Fruit fly (Drosophila melanogaster): ENCODE data around the gene CG31467.

DNA sequence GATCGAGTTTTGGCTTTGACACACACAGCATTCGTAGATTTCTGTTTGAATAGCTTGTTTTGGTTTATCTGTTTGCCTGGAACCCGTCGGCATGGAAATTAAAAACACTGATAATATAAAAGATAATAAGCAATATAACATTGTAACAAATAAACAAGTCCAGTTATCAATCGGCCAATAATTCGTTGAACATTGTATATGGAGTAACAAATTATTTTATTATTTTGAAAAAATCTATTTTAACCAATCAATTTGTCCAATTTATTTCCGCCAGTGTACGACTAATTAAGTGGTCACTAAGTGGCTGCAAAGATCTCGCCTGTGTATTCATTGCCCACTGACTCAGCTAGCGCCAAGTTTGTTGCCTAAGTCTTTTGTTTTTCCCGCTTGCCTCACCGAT, 17.8 kb downstream of the CG31467 start:
- no peak for TF ChIP-seq Gug (GFP tag; IDR thresholded peaks at IDR 0.05)
- TF ChIP-seq CG1621 (tag; optimal IDR thresholded peaks at IDR 0.05) = no peak
- TF ChIP-seq salr (GFP tag; optimal IDR thresholded peaks at IDR 0.05) = no peak
- no peak for TF ChIP-seq CG6854 (GFP tag; optimal IDR thresholded peaks at IDR 0.05)
- no peak for TF ChIP-seq Ets21C (GFP tag; optimal IDR thresholded peaks at IDR 0.05)
- peak; percentile 50; the same call in 1 of the 3 replicates for TF ChIP-seq CG8119 (GFP tag; IDR thresholded peaks at IDR 0.05)
- TF ChIP-seq spab (GFP tag; optimal IDR thresholded peaks at IDR 0.05) = no peak
- TF ChIP-seq Sox102F (GFP tag; optimal IDR thresholded peaks at IDR 0.05) = no peak
- no peak for TF ChIP-seq CG3919 (GFP tag; optimal IDR thresholded peaks at IDR 0.05)
- TF ChIP-seq CG9139 (GFP tag; optimal IDR thresholded peaks at IDR 0.05) = no peak
- TF ChIP-seq CG6808 (GFP tag; optimal IDR thresholded peaks at IDR 0.05) = no peak
- TF ChIP-seq eg (GFP tag; IDR thresholded peaks at IDR 0.05) = peak; percentile 71; the same call in 2 of the 3 replicates
